Fruit fly (Drosophila melanogaster) whole organism, embryonic: ENCODE measurements around the gene sdt.

Experiments used
- Abd-B ChIP-seq: fragments of 200-800 bp; sonication (Bioruptor generic); optimal IDR thresholded peaks from 2 replicates; lab custom pipeline; 2018; ENCODE audit warnings: missing biosample characterization, mild to moderate bottlenecking, missing genetic modification characterization, moderate library complexity
- Aef1 ChIP-seq: fragments of 200-800 bp; sonication (Bioruptor generic); IDR thresholded peaks from 3 replicates; pipeline ENCODE4 v1.3.6; 2022; ENCODE audit warnings: missing biosample characterization, missing genetic modification characterization
- Bteb2 ChIP-seq: fragments of 200-800 bp; sonication (Bioruptor generic); optimal IDR thresholded peaks from 2 replicates; lab custom pipeline; 2016; ENCODE audit warnings: missing biosample characterization, missing genetic modification characterization
- CG12744 ChIP-seq: fragments of 200-800 bp; sonication (Bioruptor generic); optimal IDR thresholded peaks from 2 replicates; lab custom pipeline; 2016; ENCODE audit warnings: missing biosample characterization, missing genetic modification characterization
- CG15601 ChIP-seq: fragments of 200-800 bp; sonication (Bioruptor generic); optimal IDR thresholded peaks from 3 replicates; lab custom pipeline; 2019; ENCODE audit warnings: missing biosample characterization, mild to moderate bottlenecking, missing genetic modification characterization, moderate library complexity
- CG1603 ChIP-seq: fragments of 200-800 bp; sonication (Bioruptor generic); optimal IDR thresholded peaks from 2 replicates; lab custom pipeline; 2019; ENCODE audit warnings: missing biosample characterization, mild to moderate bottlenecking, missing genetic modification characterization, moderate library complexity
- CG16813 ChIP-seq: fragments of 200-800 bp; sonication (Bioruptor generic); IDR thresholded peaks from 3 replicates; pipeline ENCODE4 v1.3.6; 2022; ENCODE audit warnings: missing biosample characterization, missing genetic modification characterization; ENCODE audit not compliant: partially characterized antibody
- CG17829 ChIP-seq: fragments of 200-800 bp; optimal IDR thresholded peaks from 2 replicates; lab custom pipeline; 2019; ENCODE audit warnings: missing biosample characterization, mild to moderate bottlenecking, missing genetic modification characterization, moderate library complexity
- CG18262 ChIP-seq: fragments of 200-800 bp; optimal IDR thresholded peaks from 3 replicates; lab custom pipeline; 2019; ENCODE audit warnings: missing biosample characterization, mild to moderate bottlenecking, missing genetic modification characterization, moderate library complexity
- CG2120 ChIP-seq: fragments of 200-800 bp; sonication (Bioruptor generic); optimal IDR thresholded peaks from 3 replicates; lab custom pipeline; 2016; ENCODE audit warnings: missing biosample characterization, missing genetic modification characterization
- CG32532 ChIP-seq: fragments of 200-800 bp; sonication (Bioruptor generic); IDR thresholded peaks from 2 replicates; pipeline ENCODE4 v1.3.6; 2022; ENCODE audit warnings: missing biosample characterization, missing genetic modification characterization
- CG5245 ChIP-seq: fragments of 200-800 bp; sonication (Bioruptor generic); optimal IDR thresholded peaks from 3 replicates; lab custom pipeline; 2016; ENCODE audit warnings: missing biosample characterization, missing genetic modification characterization
- CG6813 ChIP-seq: fragments of 200-800 bp; sonication (Bioruptor generic); optimal IDR thresholded peaks from 2 replicates; lab custom pipeline; 2017; ENCODE audit warnings: missing biosample characterization, missing genetic modification characterization, mild to moderate bottlenecking, moderate library complexity, missing genetic modification reagents
- CG7357 ChIP-seq: fragments of 200-800 bp; sonication (Bioruptor generic); IDR thresholded peaks from 3 replicates; pipeline ENCODE4 v1.3.6; 2022; ENCODE audit warnings: missing biosample characterization, missing genetic modification characterization
- CG7556 ChIP-seq: fragments of 200-800 bp; sonication (Bioruptor generic); optimal IDR thresholded peaks from 2 replicates; lab custom pipeline; 2017; ENCODE audit warnings: missing biosample characterization, mild to moderate bottlenecking, missing genetic modification characterization
- CG9797 ChIP-seq: fragments of 200-800 bp; sonication (Bioruptor generic); optimal IDR thresholded peaks from 3 replicates; lab custom pipeline; 2018; ENCODE audit warnings: missing biosample characterization, mild to moderate bottlenecking, missing genetic modification characterization
- CG9817 ChIP-seq: fragments of 200-800 bp; sonication (Bioruptor generic); optimal IDR thresholded peaks from 2 replicates; lab custom pipeline; 2018; ENCODE audit warnings: missing biosample characterization, mild to moderate bottlenecking, missing genetic modification characterization, moderate library complexity
- CTCF ChIP-seq: fragments of 200-800 bp; sonication (Bioruptor generic); optimal IDR thresholded peaks from 2 replicates; lab custom pipeline; 2017; ENCODE audit warnings: missing biosample characterization, mild to moderate bottlenecking, missing genetic modification characterization, moderate library complexity
- Chrac-16 ChIP-seq: fragments of 200-800 bp; sonication (Bioruptor generic); optimal IDR thresholded peaks from 3 replicates; lab custom pipeline; 2016; ENCODE audit warnings: missing biosample characterization, missing genetic modification characterization
- CkIIα-i1 ChIP-seq: fragments of 200-800 bp; sonication (Bioruptor generic); IDR thresholded peaks from 2 replicates; pipeline ENCODE4 v1.3.6; 2022; ENCODE audit warnings: missing biosample characterization, missing genetic modification characterization
- Dref ChIP-seq: fragments of 200-800 bp; sonication (Bioruptor generic); IDR thresholded peaks from 2 replicates; pipeline ENCODE4 v1.3.6; 2022; ENCODE audit warnings: missing biosample characterization, missing genetic modification characterization
- E2f2 ChIP-seq: fragments of 200-800 bp; sonication (Bioruptor generic); IDR thresholded peaks from 2 replicates; pipeline ENCODE4 v1.3.6; 2022; ENCODE audit warnings: missing biosample characterization, missing genetic modification characterization
- Ets97D ChIP-seq: fragments of 200-800 bp; sonication (Bioruptor generic); optimal IDR thresholded peaks from 3 replicates; lab custom pipeline; 2016; ENCODE audit warnings: missing biosample characterization, missing genetic modification characterization
- Fer1 ChIP-seq: fragments of 200-800 bp; sonication (Bioruptor generic); optimal IDR thresholded peaks from 2 replicates; lab custom pipeline; 2017; ENCODE audit warnings: missing biosample characterization, mild to moderate bottlenecking, missing genetic modification characterization
- Fer2 ChIP-seq: fragments of 200-800 bp; sonication (Bioruptor generic); optimal IDR thresholded peaks from 2 replicates; lab custom pipeline; 2018; ENCODE audit warnings: missing biosample characterization, mild to moderate bottlenecking, missing genetic modification characterization, moderate library complexity
- HLH4C ChIP-seq: fragments of 200-800 bp; sonication (Bioruptor generic); IDR thresholded peaks from 3 replicates; pipeline ENCODE4 v1.3.6; 2022; ENCODE audit warnings: missing biosample characterization, missing genetic modification characterization; ENCODE audit not compliant: partially characterized antibody
- Hand ChIP-seq: fragments of 200-800 bp; sonication (Bioruptor generic); optimal IDR thresholded peaks from 2 replicates; lab custom pipeline; 2017; ENCODE audit warnings: mild to moderate bottlenecking, missing biosample characterization, missing genetic modification reagents, missing genetic modification characterization
- Hmr ChIP-seq: fragments of 200-800 bp; sonication (Bioruptor generic); optimal IDR thresholded peaks from 3 replicates; lab custom pipeline; 2017; ENCODE audit warnings: mild to moderate bottlenecking, missing biosample characterization, missing genetic modification reagents, missing genetic modification characterization
- MTF-1 ChIP-seq: fragments of 200-800 bp; sonication (Bioruptor generic); optimal IDR thresholded peaks from 2 replicates; lab custom pipeline; 2018; ENCODE audit warnings: missing biosample characterization, mild to moderate bottlenecking, missing genetic modification characterization, borderline replicate concordance
- Nf-YB ChIP-seq: fragments of 200-800 bp; sonication (Bioruptor generic); optimal IDR thresholded peaks from 3 replicates; lab custom pipeline; 2019; ENCODE audit warnings: missing biosample characterization, mild to moderate bottlenecking, missing genetic modification characterization, moderate library complexity
- Ravus ChIP-seq: fragments of 200-800 bp; sonication (Bioruptor generic); IDR thresholded peaks from 2 replicates; pipeline ENCODE4 v1.3.6; 2022; ENCODE audit warnings: missing biosample characterization, missing genetic modification characterization
- Stat92E ChIP-seq, 3 experiments: fragments of >200 bp in 2 of 3; fragments of 200-800 bp in 1 of 3; sonication (Bioruptor generic) in 1 of 3; optimal IDR thresholded peaks; 2 replicates each; lab custom pipeline; 2017 to 2019; ENCODE audit warnings: missing biosample characterization in 3 of 3, missing genetic modification characterization in 3 of 3, mild to moderate bottlenecking in 1 of 3, moderate library complexity in 1 of 3
- Xbp1 ChIP-seq: fragments of 200-800 bp; sonication (Bioruptor generic); optimal IDR thresholded peaks from 3 replicates; lab custom pipeline; 2016; ENCODE audit warnings: missing biosample characterization, mild to moderate bottlenecking, missing genetic modification characterization
- ac ChIP-seq: fragments of 200-800 bp; sonication (Bioruptor generic); optimal IDR thresholded peaks from 3 replicates; lab custom pipeline; 2017; ENCODE audit warnings: missing biosample characterization, mild to moderate bottlenecking, missing genetic modification characterization
- cato ChIP-seq: fragments of 200-800 bp; sonication (Bioruptor generic); optimal IDR thresholded peaks from 2 replicates; lab custom pipeline; 2016; ENCODE audit warnings: missing biosample characterization, missing genetic modification characterization, borderline replicate concordance
- chm ChIP-seq: fragments of 200-800 bp; sonication (Bioruptor generic); IDR thresholded peaks from 2 replicates; pipeline ENCODE4 v1.3.6; 2022; ENCODE audit warnings: missing biosample characterization, missing genetic modification characterization
- ftz-f1 ChIP-seq: fragments of 200-800 bp; sonication (Bioruptor generic); optimal IDR thresholded peaks from 2 replicates; lab custom pipeline; 2016; ENCODE audit warnings: missing biosample characterization, missing genetic modification characterization
- fu2 ChIP-seq: fragments of 200-800 bp; sonication (Bioruptor generic); optimal IDR thresholded peaks from 2 replicates; lab custom pipeline; 2016; ENCODE audit warnings: missing biosample characterization, missing genetic modification characterization
- gem ChIP-seq: fragments of 200-800 bp; sonication (Bioruptor generic); optimal IDR thresholded peaks from 2 replicates; lab custom pipeline; 2019; ENCODE audit warnings: missing biosample characterization, mild to moderate bottlenecking, missing genetic modification characterization, moderate library complexity
- gsb-n ChIP-seq: fragments of 200-800 bp; sonication (Bioruptor generic); optimal IDR thresholded peaks from 3 replicates; lab custom pipeline; 2018; ENCODE audit warnings: missing biosample characterization, mild to moderate bottlenecking, missing genetic modification characterization
- hkb ChIP-seq, 2 experiments: fragments of 200-800 bp in 1 of 2; fragments of >200 bp in 1 of 2; sonication (Bioruptor generic) in 1 of 2; IDR thresholded peaks in 1 of 2; optimal IDR thresholded peaks in 1 of 2; 2 replicates each; pipeline versions ENCODE4 v1.3.6 to Lab custom; 2017 to 2022; ENCODE audit warnings: missing biosample characterization in 1 of 2, missing genetic modification characterization in 1 of 2
- insv ChIP-seq, 2 experiments: fragments of 200-800 bp; sonication (Bioruptor generic); optimal IDR thresholded peaks; 3 replicates each; lab custom pipeline; 2016 to 2018; ENCODE audit warnings: missing biosample characterization in 2 of 2, missing genetic modification characterization in 2 of 2
- lmd ChIP-seq: fragments of 200-800 bp; sonication (Bioruptor generic); IDR thresholded peaks from 2 replicates; pipeline ENCODE4 v1.3.6; 2022; ENCODE audit warnings: missing biosample characterization, missing genetic modification characterization
- mirr ChIP-seq: fragments of 200-800 bp; sonication (Bioruptor generic); optimal IDR thresholded peaks from 3 replicates; lab custom pipeline; 2018; ENCODE audit warnings: missing biosample characterization, mild to moderate bottlenecking, missing genetic modification characterization
- nerfin-1 ChIP-seq: fragments of 200-800 bp; sonication (Bioruptor generic); optimal IDR thresholded peaks from 3 replicates; lab custom pipeline; 2019; ENCODE audit warnings: missing biosample characterization, mild to moderate bottlenecking, missing genetic modification characterization, moderate library complexity
- org-1 ChIP-seq: fragments of 200-800 bp; sonication (Bioruptor generic); optimal IDR thresholded peaks from 2 replicates; lab custom pipeline; 2017; ENCODE audit warnings: missing biosample characterization, missing genetic modification characterization
- salm ChIP-seq: fragments of 200-800 bp; sonication (Bioruptor generic); optimal IDR thresholded peaks from 2 replicates; lab custom pipeline; 2018; ENCODE audit warnings: missing biosample characterization, mild to moderate bottlenecking, missing genetic modification characterization
- schlank ChIP-seq: fragments of 200-800 bp; sonication (Bioruptor generic); optimal IDR thresholded peaks from 2 replicates; lab custom pipeline; 2018; ENCODE audit warnings: missing biosample characterization, mild to moderate bottlenecking, missing genetic modification characterization
- tgo ChIP-seq: fragments of 200-800 bp; sonication (Bioruptor generic); IDR thresholded peaks from 3 replicates; pipeline ENCODE4 v1.3.6; 2022; ENCODE audit warnings: missing biosample characterization, missing genetic modification characterization

sdt gene

dm6 chrX:8145501-8146157, 32.7 kb upstream of the sdt start, which contains the start of the genes alpha-PheRS and CG2129 (continued):
- TF ChIP-seq ac (no peak), CkIIα-i1 (GFP tag; lab: Robert Waterston, UW) (no peak), CG6813 (GFP tag; lab: Kevin White, UChicago) (no peak), insv (GFP tag; optimal IDR thresholded peaks at IDR 0.05; lab: Kevin White, UChicago) (peak in 1 of 2 experiments; percentile 87), Ets97D (GFP tag; lab: Kevin White, UChicago) (no peak), chm (GFP tag; lab: Robert Waterston, UW) (no peak), CG2120 (GFP tag; lab: Kevin White, UChicago) (peak; percentile 84), CG5245 (GFP tag; lab: Kevin White, UChicago) (no peak), schlank (tag; lab: Kevin White, UChicago) (no peak), MTF-1 (GFP tag; lab: Kevin White, UChicago) (no peak), CG7556 (GFP tag; lab: Kevin White, UChicago) (peak; percentile 32), tgo (GFP tag; lab: Robert Waterston, UW) (no peak), Nf-YB (GFP tag; lab: Kevin White, UChicago) (no peak), cato (GFP tag; lab: Kevin White, UChicago) (no peak), ftz-f1 (GFP tag; lab: Kevin White, UChicago) (no peak), CG18262 (tag; lab: Kevin White, UChicago) (no peak), CG15601 (peak; percentile 9), CG12744 (no peak), CG32532 (GFP tag; lab: Robert Waterston, UW) (peak; percentile 29; the same call in 1 of the 2 replicates), HLH4C (GFP tag; lab: Robert Waterston, UW) (peak; percentile 53), Dref (GFP tag; lab: Robert Waterston, UW) (peak; percentile 68), CG7357 (GFP tag; lab: Robert Waterston, UW) (no peak), salm (tag; lab: Kevin White, UChicago) (no peak), gsb-n (tag; lab: Kevin White, UChicago) (no peak), Bteb2 (GFP tag; lab: Kevin White, UChicago) (no peak), CG9817 (tag; lab: Kevin White, UChicago) (peak; percentile 21), CTCF (GFP tag; lab: Kevin White, UChicago) (no peak), Fer1 (GFP tag; lab: Kevin White, UChicago) (peak; percentile 54), CG17829 (tag; lab: Kevin White, UChicago) (peak; percentile 29), E2f2 (GFP tag; lab: Robert Waterston, UW) (peak; percentile 24; the same call in 1 of the 2 replicates), org-1 (GFP tag; lab: Kevin White, UChicago) (no peak), Stat92E (GFP tag; optimal IDR thresholded peaks at IDR 0.05; lab: Kevin White, UChicago) (peak in 1 of 3 experiments; percentile 61), Aef1 (no peak), CG9797 (GFP tag; lab: Kevin White, UChicago) (peak; percentile 17), Abd-B (GFP tag; lab: Kevin White, UChicago) (no peak), Hand (GFP tag; lab: Kevin White, UChicago) (no peak), CG16813 (GFP tag; lab: Robert Waterston, UW) (0 out of 3 replicates have a peak, but pooled peaks have one; percentile 33), CG1603 (tag; lab: Kevin White, UChicago) (peak; percentile 11), Fer2 (tag; lab: Kevin White, UChicago) (no peak), hkb (optimal IDR thresholded peaks at IDR 0.05; lab: Kevin White, UChicago) (no peak), hkb (GFP tag; IDR thresholded peaks at IDR 0.05; lab: Robert Waterston, UW) (no peak), gem (tag; lab: Kevin White, UChicago) (no peak), Xbp1 (GFP tag; lab: Kevin White, UChicago) (peak; percentile 18), mirr (GFP tag; lab: Kevin White, UChicago) (no peak), Hmr (no peak), nerfin-1 (tag; lab: Kevin White, UChicago) (peak; percentile 8), Ravus (GFP tag; lab: Robert Waterston, UW) (no peak), fu2 (no peak), Chrac-16 (GFP tag; lab: Kevin White, UChicago) (no peak), lmd (GFP tag; lab: Robert Waterston, UW) (no peak)
